Fruit fly (Drosophila melanogaster) whole organism, embryonic: Measurements from ENCODE around the gene Npc2a.

ENCODE experiments used
- B-H1 ChIP-seq: fragments of 200-800 bp; sonication (Bioruptor generic); IDR thresholded peaks from 3 replicates; pipeline ENCODE4 v1.3.6; 2022; ENCODE audit warnings: missing biosample characterization, missing genetic modification characterization
- Bdp1 ChIP-seq: fragments of 200-800 bp; sonication (Bioruptor generic); optimal IDR thresholded peaks from 3 replicates; lab custom pipeline; 2016; ENCODE audit warnings: missing biosample characterization, missing genetic modification characterization
- Bgb ChIP-seq: fragments of 200-800 bp; sonication (Bioruptor generic); IDR thresholded peaks from 2 replicates; pipeline ENCODE4 v1.3.6; 2022; ENCODE audit warnings: missing biosample characterization, missing genetic modification characterization; ENCODE audit not compliant: partially characterized antibody
- CG10321 ChIP-seq: fragments of 200-800 bp; sonication (Bioruptor generic); IDR thresholded peaks from 2 replicates; pipeline ENCODE4 v1.3.6; 2022; ENCODE audit warnings: missing biosample characterization, missing genetic modification characterization
- CG14860 ChIP-seq: fragments of 200-800 bp; sonication (Bioruptor generic); IDR thresholded peaks from 3 replicates; pipeline ENCODE4 v1.3.6; 2022; ENCODE audit warnings: missing biosample characterization, missing genetic modification characterization; ENCODE audit not compliant: partially characterized antibody
- CG15011 ChIP-seq: fragments of 200-800 bp; sonication (Bioruptor generic); optimal IDR thresholded peaks from 3 replicates; lab custom pipeline; 2018; ENCODE audit warnings: missing biosample characterization, mild to moderate bottlenecking, missing genetic modification characterization
- CG16813 ChIP-seq: fragments of 200-800 bp; sonication (Bioruptor generic); IDR thresholded peaks from 3 replicates; pipeline ENCODE4 v1.3.6; 2022; ENCODE audit warnings: missing biosample characterization, missing genetic modification characterization; ENCODE audit not compliant: partially characterized antibody
- CG17359 ChIP-seq: fragments of 200-800 bp; sonication (Bioruptor generic); optimal IDR thresholded peaks from 3 replicates; lab custom pipeline; 2018; ENCODE audit warnings: missing biosample characterization, mild to moderate bottlenecking, missing genetic modification characterization, moderate library complexity
- CG17612 ChIP-seq: fragments of 200-800 bp; sonication (Bioruptor generic); IDR thresholded peaks from 2 replicates; pipeline ENCODE4 v1.3.6; 2022; ENCODE audit warnings: missing biosample characterization, missing genetic modification characterization
- CG18599 ChIP-seq: fragments of 200-800 bp; sonication (Bioruptor generic); optimal IDR thresholded peaks from 3 replicates; lab custom pipeline; 2017; ENCODE audit warnings: missing biosample characterization, missing genetic modification characterization, mild to moderate bottlenecking, moderate library complexity, missing genetic modification reagents
- CG2712 ChIP-seq: fragments of 200-800 bp; optimal IDR thresholded peaks from 3 replicates; lab custom pipeline; 2019; ENCODE audit warnings: missing biosample characterization, mild to moderate bottlenecking, missing genetic modification characterization, moderate library complexity
- CG32767 ChIP-seq: fragments of 200-800 bp; sonication (Bioruptor generic); IDR thresholded peaks from 2 replicates; pipeline ENCODE4 v1.3.6; 2022; ENCODE audit warnings: missing biosample characterization, missing genetic modification characterization
- CG42726 ChIP-seq: fragments of 200-800 bp; sonication (Bioruptor generic); IDR thresholded peaks from 2 replicates; pipeline ENCODE4 v1.3.6; 2022; ENCODE audit warnings: missing biosample characterization, missing genetic modification characterization; ENCODE audit not compliant: partially characterized antibody
- CG4854 ChIP-seq: fragments of 200-800 bp; sonication (Bioruptor generic); optimal IDR thresholded peaks from 2 replicates; lab custom pipeline; 2016; ENCODE audit warnings: missing biosample characterization, missing genetic modification characterization, inconsistent platforms
- CG5180 ChIP-seq: fragments of 200-800 bp; sonication (Bioruptor generic); optimal IDR thresholded peaks from 3 replicates; lab custom pipeline; 2017; ENCODE audit warnings: missing biosample characterization, missing genetic modification characterization, mild to moderate bottlenecking, moderate library complexity, missing genetic modification reagents
- CG6813 ChIP-seq: fragments of 200-800 bp; sonication (Bioruptor generic); optimal IDR thresholded peaks from 2 replicates; lab custom pipeline; 2017; ENCODE audit warnings: missing biosample characterization, missing genetic modification characterization, mild to moderate bottlenecking, moderate library complexity, missing genetic modification reagents
- CG7357 ChIP-seq: fragments of 200-800 bp; sonication (Bioruptor generic); IDR thresholded peaks from 3 replicates; pipeline ENCODE4 v1.3.6; 2022; ENCODE audit warnings: missing biosample characterization, missing genetic modification characterization
- CG8359 ChIP-seq: fragments of 200-800 bp; sonication (Bioruptor generic); optimal IDR thresholded peaks from 2 replicates; lab custom pipeline; 2017; ENCODE audit warnings: missing biosample characterization, mild to moderate bottlenecking, missing genetic modification characterization, borderline replicate concordance
- CG9797 ChIP-seq: fragments of 200-800 bp; sonication (Bioruptor generic); optimal IDR thresholded peaks from 3 replicates; lab custom pipeline; 2018; ENCODE audit warnings: missing biosample characterization, mild to moderate bottlenecking, missing genetic modification characterization
- Dek ChIP-seq: fragments of 200-800 bp; sonication (Bioruptor generic); optimal IDR thresholded peaks from 3 replicates; lab custom pipeline; 2019; ENCODE audit warnings: missing biosample characterization, mild to moderate bottlenecking, missing genetic modification characterization, moderate library complexity
- Drgx ChIP-seq: fragments of 200-800 bp; sonication (Bioruptor generic); IDR thresholded peaks from 2 replicates; pipeline ENCODE4 v1.3.6; 2022; ENCODE audit warnings: missing biosample characterization, missing genetic modification characterization
- E2f1 ChIP-seq: fragments of 200-800 bp; sonication (Bioruptor generic); IDR thresholded peaks from 2 replicates; pipeline ENCODE4 v1.3.6; 2022; ENCODE audit warnings: missing biosample characterization, missing genetic modification characterization
- Ets65A ChIP-seq: fragments of 200-800 bp; sonication (Bioruptor generic); peaks from one replicate; lab custom pipeline; 2016; ENCODE audit warnings: missing biosample characterization, missing genetic modification characterization
- HLHmδ ChIP-seq: fragments of 200-800 bp; sonication (Bioruptor generic); optimal IDR thresholded peaks from 2 replicates; lab custom pipeline; 2018; ENCODE audit warnings: missing biosample characterization, mild to moderate bottlenecking, missing genetic modification characterization, moderate library complexity
- Hand ChIP-seq: fragments of 200-800 bp; sonication (Bioruptor generic); optimal IDR thresholded peaks from 2 replicates; lab custom pipeline; 2017; ENCODE audit warnings: mild to moderate bottlenecking, missing biosample characterization, missing genetic modification reagents, missing genetic modification characterization
- Hsf ChIP-seq: fragments of 200-800 bp; sonication (Bioruptor generic); optimal IDR thresholded peaks from 3 replicates; lab custom pipeline; 2016; ENCODE audit warnings: missing biosample characterization, missing genetic modification characterization
- Max ChIP-seq: fragments of 200-800 bp; sonication (Bioruptor generic); optimal IDR thresholded peaks from 2 replicates; lab custom pipeline; 2016; ENCODE audit warnings: missing biosample characterization, mild to moderate bottlenecking, missing genetic modification characterization
- Med ChIP-seq: fragments of 200-800 bp; sonication (Bioruptor generic); peaks from one replicate; lab custom pipeline; 2016; ENCODE audit warnings: missing biosample characterization, missing genetic modification characterization, mild to moderate bottlenecking, inconsistent platforms, moderate library complexity
- Ptx1 ChIP-seq: fragments of 200-800 bp; sonication (Bioruptor generic); IDR thresholded peaks from 2 replicates; pipeline ENCODE4 v1.3.6; 2022; ENCODE audit warnings: missing biosample characterization, missing genetic modification characterization
- Scr ChIP-seq: fragments of 200-800 bp; sonication (Bioruptor generic); IDR thresholded peaks from 2 replicates; pipeline ENCODE4 v1.3.6; 2022; ENCODE audit warnings: missing biosample characterization, missing genetic modification characterization; ENCODE audit not compliant: partially characterized antibody
- ab ChIP-seq: fragments of 200-800 bp; sonication (Bioruptor generic); optimal IDR thresholded peaks from 2 replicates; lab custom pipeline; 2016; ENCODE audit warnings: missing biosample characterization, missing genetic modification characterization
- ara ChIP-seq: fragments of 200-800 bp; sonication (Bioruptor generic); IDR thresholded peaks from 2 replicates; pipeline ENCODE4 v1.3.6; 2022; ENCODE audit warnings: missing biosample characterization, missing genetic modification characterization
- cg ChIP-seq: fragments of 200-800 bp; sonication (Bioruptor generic); optimal IDR thresholded peaks from 3 replicates; lab custom pipeline; 2019; ENCODE audit warnings: missing biosample characterization, mild to moderate bottlenecking, missing genetic modification characterization, moderate library complexity
- chif ChIP-seq, 2 experiments: fragments of 200-800 bp; sonication (Bioruptor generic); optimal IDR thresholded peaks; 3 replicates each; lab custom pipeline; 2016; ENCODE audit warnings: missing biosample characterization in 2 of 2, missing genetic modification characterization in 2 of 2
- hb ChIP-seq: fragments of 200-800 bp; sonication (Bioruptor generic); IDR thresholded peaks from 3 replicates; pipeline ENCODE4 v1.3.6; 2022; ENCODE audit warnings: missing biosample characterization, missing genetic modification characterization; ENCODE audit not compliant: partially characterized antibody
- hbn ChIP-seq: fragments of 200-800 bp; sonication (Bioruptor generic); IDR thresholded peaks from 2 replicates; pipeline ENCODE4 v1.3.6; 2022; ENCODE audit warnings: missing biosample characterization, missing genetic modification characterization; ENCODE audit not compliant: partially characterized antibody
- inv ChIP-seq: fragments of 200-800 bp; sonication (Bioruptor generic); IDR thresholded peaks from 2 replicates; pipeline ENCODE4 v1.3.6; 2022; ENCODE audit warnings: missing biosample characterization, missing genetic modification characterization; ENCODE audit not compliant: partially characterized antibody
- kay ChIP-seq: fragments of 200-800 bp; sonication (Bioruptor generic); optimal IDR thresholded peaks from 2 replicates; lab custom pipeline; 2016; ENCODE audit warnings: missing biosample characterization, missing genetic modification characterization
- nerfin-2 ChIP-seq: fragments of 200-800 bp; sonication (Bioruptor generic); IDR thresholded peaks from 2 replicates; pipeline ENCODE4 v1.3.6; 2022; ENCODE audit warnings: missing biosample characterization, missing genetic modification characterization; ENCODE audit not compliant: partially characterized antibody
- oc ChIP-seq: fragments of 200-800 bp; sonication (Bioruptor generic); optimal IDR thresholded peaks from 2 replicates; lab custom pipeline; 2018; ENCODE audit warnings: missing biosample characterization, mild to moderate bottlenecking, missing genetic modification characterization, moderate library complexity
- phol ChIP-seq: fragments of 200-800 bp; sonication (Bioruptor generic); optimal IDR thresholded peaks from 3 replicates; lab custom pipeline; 2018; ENCODE audit warnings: missing biosample characterization, mild to moderate bottlenecking, missing genetic modification characterization, moderate library complexity

The Npc2a gene

dm6 chr2L:2031522-2031921, 43.4 kb downstream of the Npc2a start (continued):
- TF ChIP-seq CG14860 (GFP tag; lab: Robert Waterston, UW), result peak; percentile 77
- peak; percentile 13 for TF ChIP-seq CG5180 (GFP tag; lab: Kevin White, UChicago)
- peak; percentile 64; the same call in 1 of the 3 replicates for TF ChIP-seq hb (GFP tag; lab: Robert Waterston, UW)
- peak; percentile 71; the same call in 1 of the 2 replicates for TF ChIP-seq CG42726 (GFP tag; lab: Robert Waterston, UW)
- TF ChIP-seq cg (GFP tag; lab: Kevin White, UChicago), result peak; percentile 26
- TF ChIP-seq inv (GFP tag; lab: Robert Waterston, UW), result peak; percentile 36; the same call in 1 of the 2 replicates
- no peak for TF ChIP-seq phol (tag; lab: Kevin White, UChicago)
- peak; percentile 57 for TF ChIP-seq Scr (GFP tag; lab: Robert Waterston, UW)
- no peak for TF ChIP-seq CG6813 (GFP tag; lab: Kevin White, UChicago)
- TF ChIP-seq CG32767 (GFP tag; lab: Robert Waterston, UW), result no peak
- peak; percentile 97 for TF ChIP-seq Bdp1 (GFP tag; lab: Kevin White, UChicago)
- no peak for TF ChIP-seq CG10321 (GFP tag; lab: Robert Waterston, UW)
- TF ChIP-seq CG7357 (GFP tag; lab: Robert Waterston, UW), result no peak
- peak; percentile 79 for TF ChIP-seq nerfin-2 (GFP tag; lab: Robert Waterston, UW)
- TF ChIP-seq CG9797 (GFP tag; lab: Kevin White, UChicago), result no peak
- no peak for TF ChIP-seq CG4854
- TF ChIP-seq Med (GFP tag; lab: Kevin White, UChicago), result peak; percentile 33
- no peak for TF ChIP-seq Ptx1
- no peak for TF ChIP-seq Drgx
- TF ChIP-seq HLHmδ (GFP tag; lab: Kevin White, UChicago), result no peak
- TF ChIP-seq Hand (GFP tag; lab: Kevin White, UChicago), result no peak
- peak; percentile 51; the same call in 1 of the 2 replicates for TF ChIP-seq hbn
- TF ChIP-seq CG18599 (GFP tag; lab: Kevin White, UChicago), result no peak
- peak; percentile 77 for TF ChIP-seq CG16813
- no peak for TF ChIP-seq B-H1
- no peak for TF ChIP-seq E2f1 (GFP tag; lab: Robert Waterston, UW)
- TF ChIP-seq CG15011 (GFP tag; lab: Kevin White, UChicago), result no peak
- TF ChIP-seq kay (GFP tag; lab: Kevin White, UChicago), result no peak
- TF ChIP-seq Bgb (GFP tag; lab: Robert Waterston, UW), result peak; percentile 68
- no peak for TF ChIP-seq CG17612 (GFP tag; lab: Robert Waterston, UW)
- TF ChIP-seq CG17359 (tag; lab: Kevin White, UChicago), result no peak
- TF ChIP-seq Ets65A (GFP tag; lab: Kevin White, UChicago), result no peak
- TF ChIP-seq ara (GFP tag; lab: Robert Waterston, UW), result no peak
- no peak for TF ChIP-seq Max (GFP tag; lab: Kevin White, UChicago)
- TF ChIP-seq CG8359 (GFP tag; lab: Kevin White, UChicago), result no peak
- TF ChIP-seq chif (GFP tag; optimal IDR thresholded peaks at IDR 0.05; lab: Kevin White, UChicago), result no peak
- TF ChIP-seq CG2712, result no peak
- TF ChIP-seq Dek, result no peak
- no peak for TF ChIP-seq ab (GFP tag; lab: Kevin White, UChicago)
- no peak for TF ChIP-seq Hsf (GFP tag; lab: Kevin White, UChicago)
- no peak for TF ChIP-seq oc (tag; lab: Kevin White, UChicago)
